Fruit fly (Drosophila melanogaster): ENCODE data around the gene Esp.

- TF ChIP-seq hth (optimal IDR thresholded peaks at IDR 0.05) (no peak), Hmx (GFP tag; optimal IDR thresholded peaks at IDR 0.05) (no peak), ftz-f1 (GFP tag; optimal IDR thresholded peaks at IDR 0.05) (no peak), Myb (GFP tag; optimal IDR thresholded peaks at IDR 0.05) (no peak), hb (GFP tag; IDR thresholded peaks at IDR 0.05; ENCODE audit: partially characterized antibody) (no peak), CG4617 (GFP tag; optimal IDR thresholded peaks at IDR 0.05; ENCODE audit: borderline replicate concordance) (no peak), br (optimal IDR thresholded peaks at IDR 0.05) (no peak), CG34422 (GFP tag; IDR thresholded peaks at IDR 0.05) (no peak), row (GFP tag; IDR thresholded peaks at IDR 0.05) (no peak)
These were observed 42.2 kb upstream of the Esp start, which contains the start of gene Ude for dm6 chr3R:24799503-24799902.
